Worm (Caenorhabditis elegans): Measurements from ENCODE around the gene F58A6.9.
A peak's percentile ranks its signal among the peaks of the same experiment; 100 is the strongest.
"Not testable (repeated sequence)": the region's sequence is repeated elsewhere in the genome, so short reads cannot be mapped to it uniquely, and the experiment has no call there.

The F58A6.9 gene

ce11 chrII:5158774-5159173 lies at the start of gene F58A6.9:
Gene F58A6.9, minus strand, starts transcription at chrII:5158874.
- not testable (repeated sequence) for TF ChIP-seq alr-1 (tag; optimal IDR thresholded peaks at IDR 0.05; ENCODE audit: borderline replicate concordance); Y116A8C.19 (tag; optimal IDR thresholded peaks at IDR 0.05; ENCODE audit: borderline replicate concordance); dsc-1 (tag; optimal IDR thresholded peaks at IDR 0.05)

- TF ChIP-seq rnt-1 (tag; optimal IDR thresholded peaks at IDR 0.05) (no peak), efl-1 (optimal IDR thresholded peaks at IDR 0.05) (no peak), efl-1 (GFP tag; optimal IDR thresholded peaks at IDR 0.05 in 1 of 2) (peak in 1 of 2 experiments; percentile 86), elt-2 (tag; optimal IDR thresholded peaks at IDR 0.05) (peak; percentile 36)
These were observed 46.6 kb upstream of the F58A6.9 start for ce11 chrII:5205286-5205685.

- TF ChIP-seq aha-1 (tag; optimal IDR thresholded peaks at IDR 0.05), result no peak
- TF ChIP-seq lin-35 (GFP tag; optimal IDR thresholded peaks at IDR 0.05), result peak in 1 of 2 experiments; percentile 37
- TF ChIP-seq nhr-19 (GFP tag; conservative IDR thresholded peaks at IDR 0.05), result no peak
- no peak for TF ChIP-seq vab-15 (tag; optimal IDR thresholded peaks at IDR 0.05)
- no peak for TF ChIP-seq nhr-77 (tag; optimal IDR thresholded peaks at IDR 0.05)
- peak; percentile 1 for TF ChIP-seq nhr-90 (tag; optimal IDR thresholded peaks at IDR 0.05; ENCODE audit: poor library complexity)
- TF ChIP-seq lir-3 (tag; optimal IDR thresholded peaks at IDR 0.05; ENCODE audit: poor library complexity), result no peak
- no peak for TF ChIP-seq mep-1 (tag; optimal IDR thresholded peaks at IDR 0.05)
- TF ChIP-seq fkh-8 (tag; optimal IDR thresholded peaks at IDR 0.05), result no peak
- TF ChIP-seq C16A3.4 (tag; optimal IDR thresholded peaks at IDR 0.05), result no peak
- no peak for TF ChIP-seq mdl-1 (tag; optimal IDR thresholded peaks at IDR 0.05)
- no peak for TF ChIP-seq unc-62 (GFP tag; optimal IDR thresholded peaks at IDR 0.05)
- TF ChIP-seq rnt-1 (tag; optimal IDR thresholded peaks at IDR 0.05), result no peak
- no peak for TF ChIP-seq ces-1 (GFP tag; optimal IDR thresholded peaks at IDR 0.05)
- TF ChIP-seq ztf-11 (tag; optimal IDR thresholded peaks at IDR 0.05), result no peak
- TF ChIP-seq alr-1 (tag; optimal IDR thresholded peaks at IDR 0.05; ENCODE audit: borderline replicate concordance), result no peak
- TF ChIP-seq dsc-1 (tag; optimal IDR thresholded peaks at IDR 0.05), result no peak
- TF ChIP-seq dpl-1 (GFP tag; optimal IDR thresholded peaks at IDR 0.05), result no peak
- TF ChIP-seq lin-15B (tag; optimal IDR thresholded peaks at IDR 0.05), result no peak
- no peak for TF ChIP-seq nhr-85 (tag)
- no peak for TF ChIP-seq zip-4 (GFP tag; optimal IDR thresholded peaks at IDR 0.05)
- TF ChIP-seq tbx-2 (tag; optimal IDR thresholded peaks at IDR 0.05), result no peak
- TF ChIP-seq irx-1 (tag; optimal IDR thresholded peaks at IDR 0.05), result no peak
- TF ChIP-seq nhr-20 (tag; optimal IDR thresholded peaks at IDR 0.05), result no peak
- TF ChIP-seq nhr-76 (tag; optimal IDR thresholded peaks at IDR 0.05), result no peak
- no peak for TF ChIP-seq ama-1 (optimal IDR thresholded peaks at IDR 0.05)
- TF ChIP-seq sox-4 (tag; optimal IDR thresholded peaks at IDR 0.05), result no peak
- TF ChIP-seq F16B12.6 (tag; optimal IDR thresholded peaks at IDR 0.05), result no peak
- TF ChIP-seq ztf-4 (tag; optimal IDR thresholded peaks at IDR 0.05), result no peak
- no peak for TF ChIP-seq unc-98 (GFP tag; IDR thresholded peaks at IDR 0.05)
- no peak for TF ChIP-seq nhr-28 (tag; optimal IDR thresholded peaks at IDR 0.05)
- TF ChIP-seq hpl-2 (GFP tag; optimal IDR thresholded peaks at IDR 0.05), result no peak
- TF ChIP-seq aly-2 (tag; optimal IDR thresholded peaks at IDR 0.05), result no peak
- TF ChIP-seq snpc-4 (tag; optimal IDR thresholded peaks at IDR 0.05), result no peak
- peak; percentile 45 for TF ChIP-seq nhr-71 (tag; optimal IDR thresholded peaks at IDR 0.05)
- no peak for TF ChIP-seq nhr-12 (tag; optimal IDR thresholded peaks at IDR 0.05)
- no peak for TF ChIP-seq fkh-4 (tag; optimal IDR thresholded peaks at IDR 0.05; ENCODE audit: borderline replicate concordance)
- TF ChIP-seq egl-13 (tag; optimal IDR thresholded peaks at IDR 0.05), result no peak
- no peak for TF ChIP-seq C04F5.9 (tag; optimal IDR thresholded peaks at IDR 0.05)
- no peak for TF ChIP-seq efl-1 (optimal IDR thresholded peaks at IDR 0.05)
- TF ChIP-seq efl-1 (GFP tag; optimal IDR thresholded peaks at IDR 0.05 in 1 of 2), result peak in 1 of 2 experiments; percentile 85
- no peak for TF ChIP-seq lsy-2 (tag; optimal IDR thresholded peaks at IDR 0.05)
- no peak for TF ChIP-seq grh-1 (GFP tag; IDR thresholded peaks at IDR 0.05)
- no peak for TF ChIP-seq isw-1 (GFP tag; IDR thresholded peaks at IDR 0.05)
- TF ChIP-seq mab-9 (GFP tag; IDR thresholded peaks at IDR 0.05), result no peak
- no peak for TF ChIP-seq nhr-84 (tag; optimal IDR thresholded peaks at IDR 0.05)
- peak; percentile 27 for TF ChIP-seq snu-23 (GFP tag; optimal IDR thresholded peaks at IDR 0.05)
- TF ChIP-seq elt-2 (tag; optimal IDR thresholded peaks at IDR 0.05), result peak; percentile 89
These were observed 44.3 kb upstream of the F58A6.9 start, which contains the start of gene ampd-1 for ce11 chrII:5202930-5203329. Gene ampd-1, plus strand, starts transcription at chrII:5203322.

Measured in whole organism, L1 larva.